Worm (Caenorhabditis elegans) whole organism, L3 larva: ENCODE data around the gene ZC15.10.

ENCODE experiments used
- aly-2 ChIP-seq: fragments of 150-350 bp; optimal IDR thresholded peaks from 2 replicates; lab custom pipeline; 2014; ENCODE audit warnings: missing biosample characterization, missing genetic modification characterization
- lsy-12 ChIP-seq: sonication (generic microtip); optimal IDR thresholded peaks from 2 replicates; lab custom pipeline; 2016; ENCODE audit warnings: mild to moderate bottlenecking, missing genetic modification characterization, missing compliant biosample characterization
- nhr-11 ChIP-seq: fragments of 150-350 bp; optimal IDR thresholded peaks from 2 replicates; lab custom pipeline; 2014; ENCODE audit warnings: missing biosample characterization, missing genetic modification characterization

DNA sequence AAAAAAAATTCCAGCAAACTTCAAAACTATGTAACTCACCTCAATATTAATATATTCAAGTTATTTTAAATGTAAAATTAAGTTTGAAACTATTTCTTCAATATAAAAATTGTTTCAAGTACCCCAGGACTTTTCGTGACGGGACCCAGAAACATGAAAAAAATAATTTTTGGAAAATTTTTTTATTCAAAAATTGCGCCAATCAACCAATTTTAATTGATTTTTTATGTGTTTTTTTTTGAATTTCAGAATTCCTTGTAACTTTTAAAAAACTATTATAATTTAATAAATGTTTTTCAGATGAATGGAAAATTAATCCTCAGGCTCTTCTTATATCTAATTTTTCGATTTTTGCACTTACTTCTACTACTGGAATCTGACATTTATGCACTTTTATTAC, 12.9 kb upstream of the ZC15.10 start, which contains the start of gene ZC15.5:
- TF ChIP-seq nhr-11 (tag; lab: Kevin White, UChicago) (no peak), aly-2 (no peak), lsy-12 (tag; lab: Kevin White, UChicago) (no peak)
